Worm (Caenorhabditis elegans) whole organism, L1 larva: ENCODE measurements around the gene Y46G5A.18.

Experiments
- C04F5.9 ChIP-seq: sonication (generic microtip); optimal IDR thresholded peaks from 2 replicates; lab custom pipeline; 2016; ENCODE audit warnings: missing genetic modification characterization, missing compliant biosample characterization
- C34B4.2 ChIP-seq: sonication (generic microtip); optimal IDR thresholded peaks from 2 replicates; lab custom pipeline; 2017; ENCODE audit warnings: mild to moderate bottlenecking, missing genetic modification characterization, missing compliant biosample characterization
- F16B12.6 ChIP-seq: fragments of 150-350 bp; optimal IDR thresholded peaks from 2 replicates; lab custom pipeline; 2014; ENCODE audit warnings: missing biosample characterization, missing genetic modification characterization
- aha-1 ChIP-seq: fragments of 150-350 bp; optimal IDR thresholded peaks from 2 replicates; lab custom pipeline; 2014; ENCODE audit warnings: missing biosample characterization, missing genetic modification characterization
- alr-1 ChIP-seq: fragments of 200-800 bp; sonication (Bioruptor generic); optimal IDR thresholded peaks from 2 replicates; lab custom pipeline; 2018; ENCODE audit warnings: borderline replicate concordance, mild to moderate bottlenecking, missing genetic modification characterization, missing compliant biosample characterization
- aly-2 ChIP-seq: fragments of 150-350 bp; optimal IDR thresholded peaks from 2 replicates; lab custom pipeline; 2014; ENCODE audit warnings: missing biosample characterization, missing genetic modification characterization
- ama-1 ChIP-seq: fragments of 150-350 bp; optimal IDR thresholded peaks from 2 replicates; lab custom pipeline; 2014
- blmp-1 ChIP-seq: fragments of 150-350 bp; optimal IDR thresholded peaks from 2 replicates; lab custom pipeline; 2014; ENCODE audit warnings: missing biosample characterization, missing genetic modification characterization
- ceh-82 ChIP-seq, 3 experiments: fragments of 150-350 bp in 1 of 3; sonication (generic microtip) in 2 of 3; optimal IDR thresholded peaks; 2 replicates each; lab custom pipeline; 2014 to 2017; ENCODE audit warnings: missing biosample characterization in 3 of 3, missing genetic modification characterization in 3 of 3
- ceh-88 ChIP-seq: fragments of 200-800 bp; sonication (Bioruptor generic); IDR thresholded peaks from 2 replicates; pipeline ENCODE4 v1.3.6; 2022; ENCODE audit warnings: missing genetic modification characterization, missing compliant biosample characterization
- ces-1 ChIP-seq: fragments of 150-350 bp; optimal IDR thresholded peaks from 2 replicates; lab custom pipeline; 2014; ENCODE audit warnings: missing biosample characterization, missing genetic modification reagents, missing genetic modification characterization
- dpl-1 ChIP-seq, 3 experiments: fragments of 150-350 bp in 2 of 3; sonication (generic microtip) in 1 of 3; optimal IDR thresholded peaks; 2 replicates each; lab custom pipeline; 2014 to 2017; ENCODE audit warnings: missing biosample characterization in 3 of 3, missing genetic modification characterization in 3 of 3, missing genetic modification reagents in 3 of 3
- efl-1 ChIP-seq, 4 experiments: fragments of 150-350 bp; optimal IDR thresholded peaks in 3 of 4; peaks in 1 of 4; 1 replicate in 1 of 4; 2 replicates in 3 of 4; lab custom pipeline; 2014; ENCODE audit warnings: missing biosample characterization in 2 of 4, missing genetic modification characterization in 2 of 4, missing genetic modification reagents in 2 of 4
- elt-3 ChIP-seq, 6 experiments: fragments of 150-350 bp in 1 of 6; sonication (generic microtip); optimal IDR thresholded peaks; 2 replicates each; lab custom pipeline; 2017 to 2018; ENCODE audit warnings: missing biosample characterization in 6 of 6, missing genetic modification characterization in 6 of 6, inconsistent platforms in 1 of 6
- ets-5 ChIP-seq: fragments of 200-800 bp; sonication (Bioruptor generic); IDR thresholded peaks from 2 replicates; pipeline ENCODE4 v1.3.6; 2022; ENCODE audit warnings: missing genetic modification characterization, missing compliant biosample characterization
- fkh-10 ChIP-seq: sonication (generic microtip); optimal IDR thresholded peaks from 2 replicates; lab custom pipeline; 2017; ENCODE audit warnings: missing biosample characterization, missing genetic modification reagents, missing genetic modification characterization
- grh-1 ChIP-seq: fragments of 200-800 bp; sonication (Bioruptor generic); IDR thresholded peaks from 2 replicates; pipeline ENCODE4 v1.3.6; 2022; ENCODE audit warnings: missing genetic modification reagents, missing genetic modification characterization, missing compliant biosample characterization
- hlh-17 ChIP-seq: fragments of 200-800 bp; sonication (Bioruptor generic); optimal IDR thresholded peaks from 2 replicates; lab custom pipeline; 2018; ENCODE audit warnings: missing genetic modification characterization, mild to moderate bottlenecking, missing compliant biosample characterization, moderate library complexity, borderline replicate concordance
- hlh-4 ChIP-seq: sonication (generic microtip); optimal IDR thresholded peaks from 2 replicates; lab custom pipeline; 2016; ENCODE audit warnings: mild to moderate bottlenecking, missing genetic modification characterization, missing compliant biosample characterization
- hpl-2 ChIP-seq: fragments of 150-350 bp; optimal IDR thresholded peaks from 2 replicates; lab custom pipeline; 2014; ENCODE audit warnings: missing biosample characterization, missing genetic modification reagents, missing genetic modification characterization
- irx-1 ChIP-seq: sonication (generic microtip); optimal IDR thresholded peaks from 2 replicates; lab custom pipeline; 2016; ENCODE audit warnings: missing genetic modification characterization, missing compliant biosample characterization
- lin-14 ChIP-seq: fragments of 200-800 bp; sonication (Bioruptor generic); optimal IDR thresholded peaks from 2 replicates; lab custom pipeline; 2018; ENCODE audit warnings: mild to moderate bottlenecking, missing genetic modification characterization, moderate library complexity, missing compliant biosample characterization
- lin-39 ChIP-seq: fragments of 150-350 bp; optimal IDR thresholded peaks from 2 replicates; lab custom pipeline; 2014; ENCODE audit warnings: missing biosample characterization, missing genetic modification reagents, missing genetic modification characterization
- mef-2 ChIP-seq: fragments of 150-350 bp; optimal IDR thresholded peaks from 2 replicates; lab custom pipeline; 2014; ENCODE audit warnings: missing biosample characterization, missing genetic modification characterization
- nhr-11 ChIP-seq: fragments of 150-350 bp; optimal IDR thresholded peaks from 2 replicates; lab custom pipeline; 2014; ENCODE audit warnings: missing biosample characterization, missing genetic modification characterization
- nhr-20 ChIP-seq: sonication (generic microtip); optimal IDR thresholded peaks from 2 replicates; lab custom pipeline; 2016; ENCODE audit warnings: mild to moderate bottlenecking, missing genetic modification characterization, missing compliant biosample characterization
- nhr-237 ChIP-seq: fragments of 150-350 bp; optimal IDR thresholded peaks from 2 replicates; lab custom pipeline; 2014; ENCODE audit warnings: missing biosample characterization, missing genetic modification characterization
- nhr-47 ChIP-seq: sonication (generic microtip); optimal IDR thresholded peaks from 2 replicates; lab custom pipeline; 2016; ENCODE audit warnings: mild to moderate bottlenecking, missing genetic modification characterization, moderate library complexity, missing compliant biosample characterization
- nhr-76 ChIP-seq: sonication (generic microtip); optimal IDR thresholded peaks from 2 replicates; lab custom pipeline; 2017; ENCODE audit warnings: missing biosample characterization, missing genetic modification characterization
- nhr-77 ChIP-seq: fragments of 150-350 bp; optimal IDR thresholded peaks from 2 replicates; lab custom pipeline; 2014; ENCODE audit warnings: missing biosample characterization, missing genetic modification characterization
- nhr-84 ChIP-seq: sonication (generic microtip); optimal IDR thresholded peaks from 2 replicates; lab custom pipeline; 2017; ENCODE audit warnings: missing biosample characterization, missing genetic modification characterization
- nhr-90 ChIP-seq: sonication (generic microtip); optimal IDR thresholded peaks from 2 replicates; lab custom pipeline; 2016; ENCODE audit warnings: mild to moderate bottlenecking, missing genetic modification characterization, missing compliant biosample characterization; ENCODE audit not compliant: poor library complexity
- pag-3 ChIP-seq: sonication (generic microtip); optimal IDR thresholded peaks from 2 replicates; lab custom pipeline; 2017; ENCODE audit warnings: missing genetic modification characterization, mild to moderate bottlenecking, missing compliant biosample characterization, antibody characterized with exemption, borderline replicate concordance; ENCODE audit not compliant: insufficient read depth
- pqm-1 ChIP-seq: sonication (generic microtip); optimal IDR thresholded peaks from 3 replicates; lab custom pipeline; 2017; ENCODE audit warnings: missing biosample characterization, missing genetic modification characterization
- skn-1 ChIP-seq: fragments of 150-350 bp; optimal IDR thresholded peaks from 2 replicates; lab custom pipeline; 2014; ENCODE audit warnings: missing biosample characterization, missing genetic modification characterization
- snu-23 ChIP-seq: sonication (generic microtip); optimal IDR thresholded peaks from 2 replicates; lab custom pipeline; 2016; ENCODE audit warnings: missing genetic modification characterization, missing compliant biosample characterization
- sox-4 ChIP-seq: sonication (generic microtip); optimal IDR thresholded peaks from 2 replicates; lab custom pipeline; 2016; ENCODE audit warnings: missing genetic modification characterization, missing compliant biosample characterization
- swsn-7 ChIP-seq: sonication (generic microtip); optimal IDR thresholded peaks from 2 replicates; lab custom pipeline; 2016; ENCODE audit warnings: missing genetic modification characterization, missing compliant biosample characterization
- unc-30 ChIP-seq: sonication (generic microtip); optimal IDR thresholded peaks from 2 replicates; lab custom pipeline; 2017; ENCODE audit warnings: missing biosample characterization, missing genetic modification characterization
- ztf-11 ChIP-seq, 2 experiments: sonication (generic microtip); optimal IDR thresholded peaks; 2 replicates each; lab custom pipeline; 2016 to 2017; ENCODE audit warnings: missing genetic modification characterization in 2 of 2, missing biosample characterization in 1 of 2, missing compliant biosample characterization in 1 of 2

Y46G5A.18 gene

ce11 chrII:12805161-12805560 is at the start of gene Y46G5A.18, which contains the start of gene Y46G5A.47:
Gene Y46G5A.18 (minus strand): TSS chrII:12805261.
Gene Y46G5A.47 (minus strand): TSS chrII:12805306.
- no peak for TF ChIP-seq ztf-11 (tag; optimal IDR thresholded peaks at IDR 0.05; lab: Kevin White, UChicago)
- no peak for TF ChIP-seq efl-1 (optimal IDR thresholded peaks at IDR 0.05; lab: Kevin White, UChicago)
- TF ChIP-seq efl-1 (GFP tag; optimal IDR thresholded peaks at IDR 0.05 in 1 of 2; lab: Kevin White, UChicago), result no peak
- no peak for TF ChIP-seq nhr-84 (tag; lab: Kevin White, UChicago)
- TF ChIP-seq nhr-90 (tag; lab: Kevin White, UChicago), result no peak
- no peak for TF ChIP-seq ceh-82 (tag; optimal IDR thresholded peaks at IDR 0.05; lab: Kevin White, UChicago)
- no peak for TF ChIP-seq unc-30
- TF ChIP-seq elt-3 (tag; optimal IDR thresholded peaks at IDR 0.05; lab: Kevin White, UChicago), result no peak
- no peak for TF ChIP-seq nhr-77
- no peak for TF ChIP-seq hpl-2 (GFP tag; lab: Kevin White, UChicago)
- no peak for TF ChIP-seq nhr-76
- TF ChIP-seq swsn-7 (tag; lab: Kevin White, UChicago), result no peak
- TF ChIP-seq nhr-237 (tag; lab: Kevin White, UChicago), result no peak
- no peak for TF ChIP-seq ets-5
- no peak for TF ChIP-seq skn-1
- TF ChIP-seq hlh-4 (tag; lab: Kevin White, UChicago), result no peak
- no peak for TF ChIP-seq dpl-1 (GFP tag; optimal IDR thresholded peaks at IDR 0.05; lab: Kevin White, UChicago)

ce11 chrII:12850129-12850528 is 45.1 kb upstream of the Y46G5A.18 start, which contains the start of gene Y46G5A.28:
Gene Y46G5A.28 (plus strand): TSS chrII:12850429.
- TF ChIP-seq lin-39 (tag; lab: Kevin White, UChicago), result no peak
- TF ChIP-seq ceh-88 (GFP tag; lab: Robert Waterston, UW), result no peak
- TF ChIP-seq nhr-237 (tag; lab: Kevin White, UChicago), result no peak
- TF ChIP-seq lin-14 (GFP tag; lab: Kevin White, UChicago), result no peak
- TF ChIP-seq ceh-82 (tag; optimal IDR thresholded peaks at IDR 0.05; lab: Kevin White, UChicago), result no peak
- TF ChIP-seq hlh-17 (GFP tag; lab: Kevin White, UChicago), result no peak
- no peak for TF ChIP-seq irx-1 (tag; lab: Kevin White, UChicago)
- TF ChIP-seq ama-1 (lab: Kevin White, UChicago), result no peak
- no peak for TF ChIP-seq nhr-84 (tag; lab: Kevin White, UChicago)
- no peak for TF ChIP-seq nhr-47 (tag; lab: Kevin White, UChicago)
- TF ChIP-seq nhr-20 (tag; lab: Kevin White, UChicago), result no peak
- TF ChIP-seq nhr-11 (tag; lab: Kevin White, UChicago), result no peak
- TF ChIP-seq pag-3 (tag; lab: Kevin White, UChicago), result no peak
- TF ChIP-seq fkh-10 (GFP tag; lab: Kevin White, UChicago), result no peak
- TF ChIP-seq sox-4, result no peak
- no peak for TF ChIP-seq alr-1 (tag; lab: Kevin White, UChicago)
- no peak for TF ChIP-seq pqm-1 (tag; lab: Kevin White, UChicago)
- no peak for TF ChIP-seq elt-3 (tag; optimal IDR thresholded peaks at IDR 0.05; lab: Kevin White, UChicago)
- TF ChIP-seq ces-1, result no peak
- no peak for TF ChIP-seq ztf-11 (tag; optimal IDR thresholded peaks at IDR 0.05; lab: Kevin White, UChicago)

ce11 chrII:12847736-12848135 is 42.7 kb upstream of the Y46G5A.18 start, which contains the start of gene pes-10:
Gene pes-10 (minus strand): TSS chrII:12847836.
- TF ChIP-seq snu-23 (no peak), aha-1 (tag; lab: Kevin White, UChicago) (no peak), C04F5.9 (tag; lab: Kevin White, UChicago) (no peak), grh-1 (GFP tag; lab: Robert Waterston, UW) (no peak), ces-1 (no peak)
- TF ChIP-seq, all 84 proteins: peak for 0

ce11 chrII:12840057-12840456 is 35.0 kb upstream of the Y46G5A.18 start, which contains the start of gene lgc-35:
Gene lgc-35 (minus strand): TSS chrII:12840157.
- TF ChIP-seq pag-3 (tag; lab: Kevin White, UChicago) (no peak), pqm-1 (tag; lab: Kevin White, UChicago) (no peak), F16B12.6 (tag; lab: Kevin White, UChicago) (no peak), C34B4.2 (tag; lab: Kevin White, UChicago) (no peak), aly-2 (tag; lab: Kevin White, UChicago) (no peak), blmp-1 (no peak), mef-2 (no peak), fkh-10 (GFP tag; lab: Kevin White, UChicago) (no peak), lin-39 (tag; lab: Kevin White, UChicago) (no peak)
- TF ChIP-seq, all 84 proteins: peak for 0
